Worm (Caenorhabditis elegans) whole organism, L2 larva: ENCODE results near the gene M02D8.3.
A peak's percentile ranks its signal among the peaks of the same experiment; 100 is the strongest.

Experiments
- blmp-1 ChIP-seq: sonication (generic microtip); optimal IDR thresholded peaks from 2 replicates; lab custom pipeline; 2017; ENCODE audit warnings: missing genetic modification characterization, mild to moderate bottlenecking, missing compliant biosample characterization, antibody characterized with exemption, moderate library complexity; ENCODE audit not compliant: insufficient read depth
- egl-27 ChIP-seq: sonication (generic microtip); optimal IDR thresholded peaks from 3 replicates; lab custom pipeline; 2017; ENCODE audit warnings: missing biosample characterization, missing genetic modification reagents, missing genetic modification characterization
- elt-1 ChIP-seq: fragments of 150-350 bp; optimal IDR thresholded peaks from 2 replicates; lab custom pipeline; 2014; ENCODE audit warnings: missing biosample characterization, missing genetic modification characterization
- fos-1 ChIP-seq: fragments of 150-350 bp; optimal IDR thresholded peaks from 2 replicates; lab custom pipeline; 2014; ENCODE audit warnings: missing biosample characterization, missing genetic modification characterization
- lin-39 ChIP-seq: fragments of 150-350 bp; optimal IDR thresholded peaks from 2 replicates; lab custom pipeline; 2014; ENCODE audit warnings: missing biosample characterization, missing genetic modification reagents, missing genetic modification characterization
- nhr-11 ChIP-seq: fragments of 150-350 bp; optimal IDR thresholded peaks from 2 replicates; lab custom pipeline; 2014; ENCODE audit warnings: missing biosample characterization, missing genetic modification characterization
- nhr-12 ChIP-seq: fragments of 150-350 bp; optimal IDR thresholded peaks from 2 replicates; lab custom pipeline; 2014; ENCODE audit warnings: missing biosample characterization, missing genetic modification characterization
- nhr-237 ChIP-seq: fragments of 150-350 bp; optimal IDR thresholded peaks from 2 replicates; lab custom pipeline; 2014; ENCODE audit warnings: missing biosample characterization, missing genetic modification characterization
- peb-1 ChIP-seq: fragments of 150-350 bp; optimal IDR thresholded peaks from 2 replicates; lab custom pipeline; 2014; ENCODE audit warnings: missing biosample characterization, missing genetic modification characterization
- skn-1 ChIP-seq: sonication (generic microtip); optimal IDR thresholded peaks from 2 replicates; lab custom pipeline; 2017; ENCODE audit warnings: missing biosample characterization, missing genetic modification characterization
- snpc-4 ChIP-seq: fragments of 150-350 bp; optimal IDR thresholded peaks from 2 replicates; lab custom pipeline; 2014; ENCODE audit warnings: missing biosample characterization, missing genetic modification characterization
- unc-39 ChIP-seq: fragments of 150-350 bp; optimal IDR thresholded peaks from 2 replicates; lab custom pipeline; 2014; ENCODE audit warnings: missing biosample characterization, missing genetic modification characterization
- zag-1 ChIP-seq: fragments of 150-350 bp; optimal IDR thresholded peaks from 2 replicates; lab custom pipeline; 2014; ENCODE audit warnings: missing biosample characterization, missing genetic modification characterization
- ztf-1 ChIP-seq: fragments of 200-800 bp; sonication (Bioruptor generic); conservative IDR thresholded peaks from 2 replicates; pipeline ENCODE4 v1.3.6; 2022; ENCODE audit warnings: missing genetic modification characterization, missing compliant biosample characterization

DNA sequence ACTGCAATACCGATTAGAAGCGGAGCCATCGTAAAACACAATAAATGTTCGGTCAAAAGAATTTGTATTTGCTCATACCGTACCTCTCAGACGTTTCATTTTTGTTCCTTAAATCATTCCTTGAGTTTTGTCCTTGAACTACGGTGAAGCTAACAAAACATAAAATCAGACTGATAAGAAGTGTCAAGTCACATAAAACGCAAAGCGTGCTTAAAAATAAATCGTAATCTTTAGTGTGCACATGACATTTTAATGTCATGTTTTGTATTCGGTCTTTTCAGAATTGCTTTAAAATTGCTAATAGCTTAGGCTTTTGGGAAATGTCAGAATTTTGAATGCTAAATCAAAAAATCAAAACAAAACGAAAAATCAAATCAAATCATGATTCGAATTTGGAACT is 24.2 kb downstream of the M02D8.3 start:
- no peak for TF ChIP-seq egl-27 (tag; lab: Kevin White, UChicago)
- TF ChIP-seq nhr-11 (tag; lab: Kevin White, UChicago): no peak
- no peak for TF ChIP-seq nhr-12 (tag; lab: Kevin White, UChicago)
- TF ChIP-seq blmp-1 (tag; lab: Kevin White, UChicago): no peak
- no peak for TF ChIP-seq zag-1 (tag; lab: Kevin White, UChicago)
- TF ChIP-seq skn-1: no peak
- no peak for TF ChIP-seq unc-39 (tag; lab: Kevin White, UChicago)
- no peak for TF ChIP-seq ztf-1 (GFP tag; lab: Robert Waterston, UW)
- TF ChIP-seq snpc-4: no peak
- TF ChIP-seq elt-1: no peak
- peak; percentile 81 for TF ChIP-seq fos-1
- no peak for TF ChIP-seq nhr-237 (tag; lab: Kevin White, UChicago)
- TF ChIP-seq peb-1: no peak
- no peak for TF ChIP-seq lin-39
